Worm (Caenorhabditis elegans) whole organism, L3 larva: ENCODE measurements around the gene col-12.

Experiments used
- R02D3.7 ChIP-seq: fragments of 150-350 bp; optimal IDR thresholded peaks from 2 replicates; lab custom pipeline; 2014; ENCODE audit warnings: missing biosample characterization, missing genetic modification characterization
- aly-2 ChIP-seq: fragments of 150-350 bp; optimal IDR thresholded peaks from 2 replicates; lab custom pipeline; 2014; ENCODE audit warnings: missing biosample characterization, missing genetic modification characterization
- ama-1 ChIP-seq: fragments of 150-350 bp; optimal IDR thresholded peaks from 2 replicates; lab custom pipeline; 2018
- ceh-16 ChIP-seq: sonication (generic microtip); optimal IDR thresholded peaks from 2 replicates; lab custom pipeline; 2017; ENCODE audit warnings: missing biosample characterization, missing genetic modification characterization
- ceh-28 ChIP-seq: fragments of 150-350 bp; optimal IDR thresholded peaks from 2 replicates; lab custom pipeline; 2014; ENCODE audit warnings: missing biosample characterization, missing genetic modification reagents, missing genetic modification characterization
- ceh-82 ChIP-seq: fragments of 150-350 bp; optimal IDR thresholded peaks from 2 replicates; lab custom pipeline; 2014; ENCODE audit warnings: missing biosample characterization, missing genetic modification characterization
- ceh-9 ChIP-seq: sonication (generic microtip); optimal IDR thresholded peaks from 2 replicates; lab custom pipeline; 2018; ENCODE audit warnings: missing biosample characterization, missing genetic modification characterization
- daf-12 ChIP-seq: fragments of 150-350 bp; optimal IDR thresholded peaks from 2 replicates; lab custom pipeline; 2014; ENCODE audit warnings: missing biosample characterization, missing genetic modification reagents, missing genetic modification characterization
- egl-27 ChIP-seq: sonication (generic microtip); optimal IDR thresholded peaks from 4 replicates; lab custom pipeline; 2017; ENCODE audit warnings: missing biosample characterization, missing genetic modification reagents, missing genetic modification characterization
- egl-5 ChIP-seq: fragments of 150-350 bp; optimal IDR thresholded peaks from 2 replicates; lab custom pipeline; 2017; ENCODE audit warnings: missing biosample characterization, missing genetic modification reagents, missing genetic modification characterization, inconsistent platforms
- elt-1 ChIP-seq: fragments of 150-350 bp; optimal IDR thresholded peaks from 2 replicates; lab custom pipeline; 2014; ENCODE audit warnings: missing biosample characterization, missing genetic modification characterization
- elt-2 ChIP-seq: sonication (generic microtip); optimal IDR thresholded peaks from 2 replicates; lab custom pipeline; 2016; ENCODE audit warnings: missing genetic modification reagents, mild to moderate bottlenecking, missing genetic modification characterization, missing compliant biosample characterization
- elt-3 ChIP-seq, 3 experiments: fragments of 150-350 bp in 1 of 3; sonication (generic microtip) in 2 of 3; optimal IDR thresholded peaks; 2 replicates in 2 of 3; 4 replicates in 1 of 3; lab custom pipeline; 2014 to 2017; ENCODE audit warnings: missing biosample characterization in 3 of 3, missing genetic modification characterization in 3 of 3
- eor-1 ChIP-seq, 2 experiments: fragments of 150-350 bp; optimal IDR thresholded peaks; 2 replicates each; lab custom pipeline; 2014 to 2018; ENCODE audit warnings: missing biosample characterization in 2 of 2, missing genetic modification characterization in 2 of 2
- fkh-10 ChIP-seq: sonication (generic microtip); optimal IDR thresholded peaks from 2 replicates; lab custom pipeline; 2017; ENCODE audit warnings: missing biosample characterization, missing genetic modification reagents, missing genetic modification characterization
- fkh-2 ChIP-seq: fragments of 150-350 bp; optimal IDR thresholded peaks from 2 replicates; lab custom pipeline; 2014; ENCODE audit warnings: missing biosample characterization, missing genetic modification reagents, missing genetic modification characterization
- fos-1 ChIP-seq: fragments of 150-350 bp; optimal IDR thresholded peaks from 2 replicates; lab custom pipeline; 2014; ENCODE audit warnings: missing biosample characterization, missing genetic modification characterization
- hmg-11 ChIP-seq: sonication (generic microtip); optimal IDR thresholded peaks from 2 replicates; lab custom pipeline; 2016; ENCODE audit warnings: missing genetic modification characterization, missing compliant biosample characterization
- jun-1 ChIP-seq: fragments of 150-350 bp; optimal IDR thresholded peaks from 2 replicates; lab custom pipeline; 2014; ENCODE audit warnings: missing biosample characterization, missing genetic modification reagents, missing genetic modification characterization
- lin-15B ChIP-seq: fragments of 150-350 bp; optimal IDR thresholded peaks from 2 replicates; lab custom pipeline; 2014; ENCODE audit warnings: missing biosample characterization, missing genetic modification characterization
- lin-39 ChIP-seq: fragments of 150-350 bp; optimal IDR thresholded peaks from 2 replicates; lab custom pipeline; 2018; ENCODE audit warnings: missing biosample characterization, missing genetic modification reagents, missing genetic modification characterization
- lsy-12 ChIP-seq: sonication (generic microtip); optimal IDR thresholded peaks from 2 replicates; lab custom pipeline; 2016; ENCODE audit warnings: mild to moderate bottlenecking, missing genetic modification characterization, missing compliant biosample characterization
- mdl-1 ChIP-seq: fragments of 150-350 bp; optimal IDR thresholded peaks from 2 replicates; lab custom pipeline; 2014; ENCODE audit warnings: missing biosample characterization, missing genetic modification characterization
- mml-1 ChIP-seq: fragments of 150-350 bp; sonication (generic microtip); optimal IDR thresholded peaks from 3 replicates; lab custom pipeline; 2014; ENCODE audit warnings: missing biosample characterization, missing genetic modification characterization
- nfya-1 ChIP-seq: sonication (generic microtip); optimal IDR thresholded peaks from 2 replicates; lab custom pipeline; 2017; ENCODE audit warnings: missing genetic modification characterization, mild to moderate bottlenecking, missing compliant biosample characterization, antibody characterized with exemption, moderate library complexity; ENCODE audit not compliant: insufficient read depth
- nhr-11 ChIP-seq: fragments of 150-350 bp; optimal IDR thresholded peaks from 2 replicates; lab custom pipeline; 2014; ENCODE audit warnings: missing biosample characterization, missing genetic modification characterization
- nhr-12 ChIP-seq: fragments of 150-350 bp; optimal IDR thresholded peaks from 2 replicates; lab custom pipeline; 2014; ENCODE audit warnings: missing biosample characterization, missing genetic modification characterization
- nhr-23 ChIP-seq: fragments of 150-350 bp; optimal IDR thresholded peaks from 2 replicates; lab custom pipeline; 2014; ENCODE audit warnings: missing biosample characterization, missing genetic modification reagents, missing genetic modification characterization
- nhr-237 ChIP-seq: fragments of 150-350 bp; optimal IDR thresholded peaks from 2 replicates; lab custom pipeline; 2014; ENCODE audit warnings: missing biosample characterization, missing genetic modification characterization
- nhr-25 ChIP-seq: sonication (generic microtip); optimal IDR thresholded peaks from 2 replicates; lab custom pipeline; 2017; ENCODE audit warnings: missing biosample characterization, missing genetic modification characterization
- nhr-43 ChIP-seq: sonication (generic microtip); optimal IDR thresholded peaks from 2 replicates; lab custom pipeline; 2016; ENCODE audit warnings: mild to moderate bottlenecking, missing genetic modification characterization, missing compliant biosample characterization; ENCODE audit not compliant: poor library complexity, severe bottlenecking
- nhr-67 ChIP-seq: fragments of 150-350 bp; optimal IDR thresholded peaks from 2 replicates; lab custom pipeline; 2014; ENCODE audit warnings: missing biosample characterization, missing genetic modification characterization
- nhr-76 ChIP-seq: fragments of 150-350 bp; sonication (generic microtip); optimal IDR thresholded peaks from 5 replicates; lab custom pipeline; 2014; ENCODE audit warnings: missing biosample characterization, missing genetic modification characterization
- nhr-77 ChIP-seq: fragments of 150-350 bp; optimal IDR thresholded peaks from 2 replicates; lab custom pipeline; 2014; ENCODE audit warnings: missing biosample characterization, missing genetic modification characterization
- pha-4 ChIP-seq: fragments of 150-350 bp; optimal IDR thresholded peaks from 2 replicates; lab custom pipeline; 2014; ENCODE audit warnings: missing biosample characterization, missing genetic modification reagents, missing genetic modification characterization
- pqm-1 ChIP-seq: fragments of 150-350 bp; optimal IDR thresholded peaks from 2 replicates; lab custom pipeline; 2017; ENCODE audit warnings: missing biosample characterization, missing genetic modification characterization, inconsistent platforms
- sea-2 ChIP-seq: fragments of 150-350 bp; sonication (generic microtip); optimal IDR thresholded peaks from 4 replicates; lab custom pipeline; 2014; ENCODE audit warnings: missing biosample characterization, missing genetic modification reagents, missing genetic modification characterization
- skn-1 ChIP-seq: fragments of 150-350 bp; optimal IDR thresholded peaks from 2 replicates; lab custom pipeline; 2014; ENCODE audit warnings: missing biosample characterization, missing genetic modification characterization
- snpc-4 ChIP-seq: fragments of 150-350 bp; optimal IDR thresholded peaks from 2 replicates; lab custom pipeline; 2014; ENCODE audit warnings: missing biosample characterization, missing genetic modification characterization
- unc-39 ChIP-seq: sonication (generic microtip); optimal IDR thresholded peaks from 4 replicates; lab custom pipeline; 2017; ENCODE audit warnings: missing biosample characterization, missing genetic modification characterization
- unc-62 ChIP-seq: fragments of 150-350 bp; sonication (generic microtip); optimal IDR thresholded peaks from 4 replicates; lab custom pipeline; 2014; ENCODE audit warnings: missing biosample characterization, missing genetic modification reagents, missing genetic modification characterization
- ztf-11 ChIP-seq: fragments of 150-350 bp; optimal IDR thresholded peaks from 2 replicates; lab custom pipeline; 2014; ENCODE audit warnings: missing biosample characterization, missing genetic modification characterization
- ztf-4 ChIP-seq: fragments of 150-350 bp; optimal IDR thresholded peaks from 2 replicates; lab custom pipeline; 2014; ENCODE audit warnings: missing biosample characterization, missing genetic modification characterization

Gene col-12

ce11 chrV:10468709-10469108 is 43.7 kb upstream of the col-12 start:
- TF ChIP-seq ceh-28, result no peak
- TF ChIP-seq nhr-11 (tag; lab: Kevin White, UChicago), result no peak
- no peak for TF ChIP-seq elt-1 (tag; lab: Kevin White, UChicago)
- no peak for TF ChIP-seq nhr-67 (tag; lab: Kevin White, UChicago)
- TF ChIP-seq nhr-237 (tag; lab: Kevin White, UChicago), result no peak
- peak; percentile 61 for TF ChIP-seq ama-1 (lab: Kevin White, UChicago)
- TF ChIP-seq nfya-1 (tag; lab: Kevin White, UChicago), result no peak

ce11 chrV:10468190-10468589 is 43.2 kb upstream of the col-12 start, which contains the start of gene egl-9:
Gene egl-9, plus strand, starts transcription at chrV:10468517.
- TF ChIP-seq ceh-16 (tag; lab: Kevin White, UChicago), result no peak
- TF ChIP-seq nhr-12, result no peak
- TF ChIP-seq elt-1 (tag; lab: Kevin White, UChicago), result no peak
- TF ChIP-seq nhr-25 (tag; lab: Kevin White, UChicago), result no peak
- no peak for TF ChIP-seq elt-3 (tag; optimal IDR thresholded peaks at IDR 0.05; lab: Kevin White, UChicago)
- TF ChIP-seq nhr-67 (tag; lab: Kevin White, UChicago), result no peak
- TF ChIP-seq ama-1 (lab: Kevin White, UChicago), result peak; percentile 84
- no peak for TF ChIP-seq lin-15B (tag; lab: Kevin White, UChicago)
- TF ChIP-seq egl-5 (tag; lab: Kevin White, UChicago), result no peak
- no peak for TF ChIP-seq mdl-1 (tag; lab: Kevin White, UChicago)
- TF ChIP-seq nhr-43, result no peak
- TF ChIP-seq ceh-28, result no peak
- TF ChIP-seq ceh-9 (tag; lab: Kevin White, UChicago), result no peak
- no peak for TF ChIP-seq fkh-2 (tag; lab: Kevin White, UChicago)
- no peak for TF ChIP-seq lsy-12 (tag; lab: Kevin White, UChicago)
- TF ChIP-seq jun-1 (tag; lab: Kevin White, UChicago), result no peak
- no peak for TF ChIP-seq R02D3.7 (tag; lab: Kevin White, UChicago)
- TF ChIP-seq nhr-23 (tag; lab: Kevin White, UChicago), result no peak
- no peak for TF ChIP-seq lin-39
- no peak for TF ChIP-seq hmg-11 (tag; lab: Kevin White, UChicago)
- no peak for TF ChIP-seq aly-2 (tag; lab: Kevin White, UChicago)
- no peak for TF ChIP-seq nhr-237 (tag; lab: Kevin White, UChicago)
- TF ChIP-seq egl-27 (tag; lab: Kevin White, UChicago), result no peak
- TF ChIP-seq pha-4, result peak; percentile 70
- TF ChIP-seq fos-1 (tag; lab: Kevin White, UChicago), result no peak
- no peak for TF ChIP-seq fkh-10 (GFP tag; lab: Kevin White, UChicago)
- no peak for TF ChIP-seq sea-2
- no peak for TF ChIP-seq nhr-11 (tag; lab: Kevin White, UChicago)
- no peak for TF ChIP-seq mml-1 (tag; lab: Kevin White, UChicago)
- no peak for TF ChIP-seq unc-62 (GFP tag; lab: Kevin White, UChicago)
- no peak for TF ChIP-seq nhr-77 (tag; lab: Kevin White, UChicago)
- no peak for TF ChIP-seq daf-12 (tag; lab: Kevin White, UChicago)
- TF ChIP-seq eor-1 (tag; optimal IDR thresholded peaks at IDR 0.05; lab: Kevin White, UChicago), result no peak
- peak; percentile 83 for TF ChIP-seq elt-2 (tag; lab: Kevin White, UChicago)
- TF ChIP-seq ztf-4 (tag; lab: Kevin White, UChicago), result no peak
- no peak for TF ChIP-seq unc-39 (tag; lab: Kevin White, UChicago)
- TF ChIP-seq ztf-11, result no peak
- TF ChIP-seq nhr-76 (tag; lab: Kevin White, UChicago), result no peak
- TF ChIP-seq snpc-4 (tag; lab: Kevin White, UChicago), result no peak
- peak; percentile 61 for TF ChIP-seq pqm-1
- peak; percentile 31 for TF ChIP-seq nfya-1 (tag; lab: Kevin White, UChicago)

- TF ChIP-seq ceh-16 (tag; lab: Kevin White, UChicago), result no peak
- no peak for TF ChIP-seq nhr-237 (tag; lab: Kevin White, UChicago)
- no peak for TF ChIP-seq fkh-10 (GFP tag; lab: Kevin White, UChicago)
- no peak for TF ChIP-seq mdl-1 (tag; lab: Kevin White, UChicago)
- no peak for TF ChIP-seq nhr-12
- TF ChIP-seq daf-12 (tag; lab: Kevin White, UChicago), result no peak
- no peak for TF ChIP-seq fkh-2 (tag; lab: Kevin White, UChicago)
- TF ChIP-seq skn-1, result no peak
- TF ChIP-seq nhr-11 (tag; lab: Kevin White, UChicago), result no peak
- TF ChIP-seq lsy-12 (tag; lab: Kevin White, UChicago), result no peak
- no peak for TF ChIP-seq elt-1 (tag; lab: Kevin White, UChicago)
- no peak for TF ChIP-seq ceh-82 (tag; lab: Kevin White, UChicago)
- TF ChIP-seq pha-4, result no peak
- no peak for TF ChIP-seq hmg-11 (tag; lab: Kevin White, UChicago)
- TF ChIP-seq pqm-1, result no peak
These were observed 42.7 kb upstream of the col-12 start for ce11 chrV:10467659-10468058.
